Fruit fly (Drosophila melanogaster) whole organism, embryonic: ENCODE results near the gene CG42268.
A peak's percentile ranks its signal among the peaks of the same experiment; 100 is the strongest.

Experiments used
- C15 ChIP-seq: fragments of 200-800 bp; sonication (Bioruptor generic); IDR thresholded peaks from 3 replicates; pipeline ENCODE4 v1.3.6; 2022; ENCODE audit warnings: missing biosample characterization, missing genetic modification characterization
- CG10543 ChIP-seq: fragments of 200-800 bp; sonication (Bioruptor generic); optimal IDR thresholded peaks from 3 replicates; lab custom pipeline; 2017; ENCODE audit warnings: missing biosample characterization, mild to moderate bottlenecking, missing genetic modification characterization, moderate library complexity
- CG11247 ChIP-seq: fragments of 200-800 bp; sonication (Bioruptor generic); IDR thresholded peaks from 2 replicates; pipeline ENCODE4 v1.3.6; 2022; ENCODE audit warnings: missing biosample characterization, missing genetic modification characterization
- CG11398 ChIP-seq: fragments of 200-800 bp; sonication (Bioruptor generic); optimal IDR thresholded peaks from 2 replicates; lab custom pipeline; 2016; ENCODE audit warnings: missing biosample characterization, missing genetic modification characterization
- CG11560 ChIP-seq: fragments of 200-800 bp; sonication (Bioruptor generic); IDR thresholded peaks from 3 replicates; pipeline ENCODE4 v1.3.6; 2022; ENCODE audit warnings: missing biosample characterization, missing genetic modification characterization
- CG11723 ChIP-seq: fragments of 200-800 bp; sonication (Bioruptor generic); optimal IDR thresholded peaks from 2 replicates; lab custom pipeline; 2017; ENCODE audit warnings: missing biosample characterization, mild to moderate bottlenecking, missing genetic modification characterization
- CG12391 ChIP-seq: fragments of 200-800 bp; sonication (Bioruptor generic); optimal IDR thresholded peaks from 3 replicates; lab custom pipeline; 2018; ENCODE audit warnings: missing biosample characterization, mild to moderate bottlenecking, missing genetic modification characterization, moderate library complexity
- CG14014 ChIP-seq: fragments of 200-800 bp; sonication (Bioruptor generic); IDR thresholded peaks from 2 replicates; pipeline ENCODE4 v1.3.6; 2022; ENCODE audit warnings: missing biosample characterization, missing genetic modification characterization
- CG14667 ChIP-seq: fragments of 200-800 bp; sonication (Bioruptor generic); IDR thresholded peaks from 2 replicates; pipeline ENCODE4 v1.3.6; 2022; ENCODE audit warnings: missing biosample characterization, missing genetic modification characterization
- CG17612 ChIP-seq: fragments of 200-800 bp; sonication (Bioruptor generic); IDR thresholded peaks from 2 replicates; pipeline ENCODE4 v1.3.6; 2022; ENCODE audit warnings: missing biosample characterization, missing genetic modification characterization
- CG18764 ChIP-seq: fragments of 200-800 bp; sonication (Bioruptor generic); optimal IDR thresholded peaks from 3 replicates; lab custom pipeline; 2016; ENCODE audit warnings: missing biosample characterization, missing genetic modification characterization
- CG2889 ChIP-seq: fragments of 200-800 bp; sonication (Bioruptor generic); IDR thresholded peaks from 3 replicates; pipeline ENCODE4 v1.3.6; 2022; ENCODE audit warnings: missing biosample characterization, missing genetic modification characterization
- CG3281 ChIP-seq: fragments of 200-800 bp; sonication (Bioruptor generic); optimal IDR thresholded peaks from 3 replicates; lab custom pipeline; 2017; ENCODE audit warnings: missing biosample characterization, mild to moderate bottlenecking, missing genetic modification characterization
- CG3726 ChIP-seq: fragments of 200-800 bp; sonication (Bioruptor generic); IDR thresholded peaks from 3 replicates; pipeline ENCODE4, ENCODE4 v1.3.6; 2022; ENCODE audit warnings: missing biosample characterization, missing genetic modification characterization
- CG3847 ChIP-seq: fragments of 200-800 bp; sonication (Bioruptor generic); IDR thresholded peaks from 2 replicates; pipeline ENCODE4 v1.3.6; 2022; ENCODE audit warnings: missing biosample characterization, missing genetic modification characterization
- CG4820 ChIP-seq: fragments of 200-800 bp; sonication (Bioruptor generic); optimal IDR thresholded peaks from 3 replicates; lab custom pipeline; 2016; ENCODE audit warnings: missing biosample characterization, missing genetic modification characterization
- CG6791 ChIP-seq: fragments of 200-800 bp; sonication (Bioruptor generic); IDR thresholded peaks from 3 replicates; pipeline ENCODE4 v1.3.6; 2022; ENCODE audit warnings: missing biosample characterization, missing genetic modification characterization; ENCODE audit not compliant: partially characterized antibody
- D ChIP-seq, 2 experiments: fragments of 200-800 bp in 1 of 2; fragments of >200 bp in 1 of 2; sonication (Bioruptor generic) in 1 of 2; optimal IDR thresholded peaks; 2 replicates in 1 of 2; 3 replicates in 1 of 2; lab custom pipeline; 2017; ENCODE audit warnings: mild to moderate bottlenecking in 1 of 2, missing biosample characterization in 1 of 2, missing genetic modification characterization in 1 of 2, missing genetic modification reagents in 1 of 2
- Dbx ChIP-seq: fragments of 200-800 bp; sonication (Bioruptor generic); IDR thresholded peaks from 3 replicates; pipeline ENCODE4 v1.3.6; 2022; ENCODE audit warnings: missing biosample characterization, missing genetic modification characterization
- Dfd ChIP-seq, 2 experiments: fragments of >200 bp; optimal IDR thresholded peaks; 2 replicates each; lab custom pipeline; 2017; ENCODE audit warnings: missing biosample characterization in 2 of 2, missing genetic modification characterization in 2 of 2
- E2f1 ChIP-seq: fragments of 200-800 bp; sonication (Bioruptor generic); IDR thresholded peaks from 2 replicates; pipeline ENCODE4 v1.3.6; 2022; ENCODE audit warnings: missing biosample characterization, missing genetic modification characterization
- Fer2 ChIP-seq: fragments of 200-800 bp; sonication (Bioruptor generic); optimal IDR thresholded peaks from 2 replicates; lab custom pipeline; 2018; ENCODE audit warnings: missing biosample characterization, mild to moderate bottlenecking, missing genetic modification characterization, moderate library complexity
- Hmr ChIP-seq: fragments of 200-800 bp; sonication (Bioruptor generic); optimal IDR thresholded peaks from 3 replicates; lab custom pipeline; 2017; ENCODE audit warnings: mild to moderate bottlenecking, missing biosample characterization, missing genetic modification reagents, missing genetic modification characterization
- Kr ChIP-seq: fragments of 200-800 bp; sonication (Bioruptor generic); optimal IDR thresholded peaks from 2 replicates; lab custom pipeline; 2017; ENCODE audit warnings: missing biosample characterization, mild to moderate bottlenecking, missing genetic modification characterization
- MESR4 ChIP-seq: fragments of 200-800 bp; sonication (Bioruptor generic); optimal IDR thresholded peaks from 2 replicates; lab custom pipeline; 2018; ENCODE audit warnings: missing biosample characterization, mild to moderate bottlenecking, missing genetic modification characterization, moderate library complexity
- MTF-1 ChIP-seq: fragments of 200-800 bp; sonication (Bioruptor generic); optimal IDR thresholded peaks from 2 replicates; lab custom pipeline; 2018; ENCODE audit warnings: missing biosample characterization, mild to moderate bottlenecking, missing genetic modification characterization, borderline replicate concordance
- Mad ChIP-seq: fragments of 200-800 bp; sonication (Bioruptor generic); optimal IDR thresholded peaks from 2 replicates; lab custom pipeline; 2016; ENCODE audit warnings: missing biosample characterization, missing genetic modification characterization
- PHDP ChIP-seq: fragments of 200-800 bp; sonication (Bioruptor generic); optimal IDR thresholded peaks from 3 replicates; lab custom pipeline; 2018; ENCODE audit warnings: missing biosample characterization, mild to moderate bottlenecking, missing genetic modification characterization, moderate library complexity
- Rfx ChIP-seq: fragments of 200-800 bp; sonication (Bioruptor generic); IDR thresholded peaks from 2 replicates; pipeline ENCODE4 v1.3.6; 2022; ENCODE audit warnings: missing biosample characterization, missing genetic modification characterization
- abd-A ChIP-seq: fragments of 200-800 bp; sonication (Bioruptor generic); optimal IDR thresholded peaks from 3 replicates; lab custom pipeline; 2019; ENCODE audit warnings: missing biosample characterization, mild to moderate bottlenecking, missing genetic modification characterization, moderate library complexity
- amos ChIP-seq: fragments of 200-800 bp; sonication (Bioruptor generic); IDR thresholded peaks from 2 replicates; pipeline ENCODE4 v1.3.6; 2022; ENCODE audit warnings: missing biosample characterization, missing genetic modification characterization; ENCODE audit not compliant: partially characterized antibody
- bab2 ChIP-seq: fragments of 200-800 bp; sonication (Bioruptor generic); optimal IDR thresholded peaks from 2 replicates; lab custom pipeline; 2016; ENCODE audit warnings: missing biosample characterization, missing genetic modification characterization
- chm ChIP-seq: fragments of 200-800 bp; sonication (Bioruptor generic); IDR thresholded peaks from 2 replicates; pipeline ENCODE4 v1.3.6; 2022; ENCODE audit warnings: missing biosample characterization, missing genetic modification characterization
- chn ChIP-seq: fragments of 200-800 bp; sonication (Bioruptor generic); optimal IDR thresholded peaks from 2 replicates; lab custom pipeline; 2016; ENCODE audit warnings: missing biosample characterization, missing genetic modification characterization
- fd102C ChIP-seq: fragments of 200-800 bp; sonication (Bioruptor generic); optimal IDR thresholded peaks from 2 replicates; lab custom pipeline; 2018; ENCODE audit warnings: missing biosample characterization, mild to moderate bottlenecking, missing genetic modification characterization, moderate library complexity
- gce ChIP-seq: fragments of 200-800 bp; sonication (Bioruptor generic); IDR thresholded peaks from 3 replicates; pipeline ENCODE4 v1.3.6; 2022; ENCODE audit warnings: missing biosample characterization, missing genetic modification characterization
- gem ChIP-seq: fragments of 200-800 bp; sonication (Bioruptor generic); optimal IDR thresholded peaks from 2 replicates; lab custom pipeline; 2019; ENCODE audit warnings: missing biosample characterization, mild to moderate bottlenecking, missing genetic modification characterization, moderate library complexity
- gfzf ChIP-seq: fragments of 200-800 bp; sonication (Bioruptor generic); optimal IDR thresholded peaks from 2 replicates; lab custom pipeline; 2016; ENCODE audit warnings: missing biosample characterization, mild to moderate bottlenecking, missing genetic modification characterization, moderate library complexity
- grn ChIP-seq: fragments of 200-800 bp; sonication (Bioruptor generic); optimal IDR thresholded peaks from 3 replicates; lab custom pipeline; 2017; ENCODE audit warnings: missing biosample characterization, missing genetic modification characterization
- hkb ChIP-seq, 2 experiments: fragments of 200-800 bp in 1 of 2; fragments of >200 bp in 1 of 2; sonication (Bioruptor generic) in 1 of 2; IDR thresholded peaks in 1 of 2; optimal IDR thresholded peaks in 1 of 2; 2 replicates each; pipeline versions ENCODE4 v1.3.6 to Lab custom; 2017 to 2022; ENCODE audit warnings: missing biosample characterization in 1 of 2, missing genetic modification characterization in 1 of 2
- kah ChIP-seq: fragments of 200-800 bp; sonication (Bioruptor generic); optimal IDR thresholded peaks from 2 replicates; lab custom pipeline; 2018; ENCODE audit warnings: missing biosample characterization, mild to moderate bottlenecking, missing genetic modification characterization
- ken ChIP-seq: fragments of 200-800 bp; sonication (Bioruptor generic); IDR thresholded peaks from 3 replicates; pipeline ENCODE4 v1.3.6; 2022; ENCODE audit warnings: missing biosample characterization, missing genetic modification characterization
- luna ChIP-seq: fragments of 200-800 bp; sonication (Bioruptor generic); optimal IDR thresholded peaks from 2 replicates; lab custom pipeline; 2016; ENCODE audit warnings: missing biosample characterization, missing genetic modification characterization
- mirr ChIP-seq: fragments of 200-800 bp; sonication (Bioruptor generic); optimal IDR thresholded peaks from 3 replicates; lab custom pipeline; 2018; ENCODE audit warnings: missing biosample characterization, mild to moderate bottlenecking, missing genetic modification characterization
- oc ChIP-seq: fragments of 200-800 bp; sonication (Bioruptor generic); optimal IDR thresholded peaks from 2 replicates; lab custom pipeline; 2018; ENCODE audit warnings: missing biosample characterization, mild to moderate bottlenecking, missing genetic modification characterization, moderate library complexity
- pnt ChIP-seq: fragments of 200-800 bp; sonication (Bioruptor generic); optimal IDR thresholded peaks from 3 replicates; lab custom pipeline; 2016; ENCODE audit warnings: missing biosample characterization, missing genetic modification characterization
- rib ChIP-seq: fragments of 200-800 bp; sonication (Bioruptor generic); IDR thresholded peaks from 2 replicates; pipeline ENCODE4 v1.3.6; 2022; ENCODE audit warnings: missing biosample characterization, missing genetic modification characterization
- ssp ChIP-seq: fragments of 200-800 bp; sonication (Bioruptor generic); IDR thresholded peaks from 2 replicates; pipeline ENCODE4 v1.3.6; 2022; ENCODE audit warnings: missing biosample characterization, missing genetic modification characterization
- stc ChIP-seq: fragments of 200-800 bp; sonication (Bioruptor generic); IDR thresholded peaks from 2 replicates; pipeline ENCODE4 v1.3.6; 2022; ENCODE audit warnings: missing biosample characterization, missing genetic modification characterization

CG42268 gene

dm6 chr3L:9694169-9694866 lies 65.9 kb downstream of the CG42268 start (continued):
- TF ChIP-seq hkb (optimal IDR thresholded peaks at IDR 0.05; lab: Kevin White, UChicago) = no peak
- TF ChIP-seq hkb (GFP tag; IDR thresholded peaks at IDR 0.05; lab: Robert Waterston, UW) = no peak
- no peak for TF ChIP-seq gfzf
- TF ChIP-seq CG11247 (GFP tag; lab: Robert Waterston, UW) = no peak
- no peak for TF ChIP-seq Dfd (GFP tag; optimal IDR thresholded peaks at IDR 0.05; lab: Kevin White, UChicago)
- TF ChIP-seq CG3847 (GFP tag; lab: Robert Waterston, UW) = no peak
- no peak for TF ChIP-seq Rfx (GFP tag; lab: Robert Waterston, UW)
- no peak for TF ChIP-seq CG4820 (GFP tag; lab: Kevin White, UChicago)
- TF ChIP-seq Mad = no peak
- TF ChIP-seq CG11560 = no peak
- no peak; the same call in 1 of the 2 replicates for TF ChIP-seq amos (GFP tag; lab: Robert Waterston, UW)
- TF ChIP-seq MTF-1 (GFP tag; lab: Kevin White, UChicago) = no peak
- TF ChIP-seq chm = no peak
- no peak for TF ChIP-seq rib (GFP tag; lab: Robert Waterston, UW)
- TF ChIP-seq kah = no peak
- no peak for TF ChIP-seq oc
- no peak for TF ChIP-seq ssp
- TF ChIP-seq MESR4 = no peak
- no peak for TF ChIP-seq bab2
- TF ChIP-seq Hmr = no peak
- no peak for TF ChIP-seq chn (GFP tag; lab: Kevin White, UChicago)
- no peak for TF ChIP-seq C15 (GFP tag; lab: Robert Waterston, UW)
- TF ChIP-seq D (optimal IDR thresholded peaks at IDR 0.05; lab: Kevin White, UChicago) = no peak
- TF ChIP-seq D (GFP tag; optimal IDR thresholded peaks at IDR 0.05; lab: Kevin White, UChicago) = no peak
- no peak for TF ChIP-seq CG14667 (GFP tag; lab: Robert Waterston, UW)
- TF ChIP-seq pnt = no peak

- TF ChIP-seq Fer2 (tag; lab: Kevin White, UChicago) = no peak
- no peak for TF ChIP-seq CG17612 (GFP tag; lab: Robert Waterston, UW)
- no peak for TF ChIP-seq luna
- 0 out of 3 replicates have a peak, but pooled peaks have one; percentile 44 for TF ChIP-seq ken (GFP tag; lab: Robert Waterston, UW)
- TF ChIP-seq CG3281 (GFP tag; lab: Kevin White, UChicago) = no peak
- no peak for TF ChIP-seq pnt
- 0 out of 3 replicates have a peak, but pooled peaks have one; percentile 39 for TF ChIP-seq CG3726 (GFP tag; lab: Robert Waterston, UW)
- TF ChIP-seq Kr (GFP tag; lab: Kevin White, UChicago) = no peak
- TF ChIP-seq fd102C (GFP tag; lab: Kevin White, UChicago) = no peak
- peak; percentile 52; the same call in 1 of the 3 replicates for TF ChIP-seq CG6791 (GFP tag; lab: Robert Waterston, UW)
- no peak for TF ChIP-seq CG11723
- TF ChIP-seq gem (tag; lab: Kevin White, UChicago) = peak; percentile 45
- no peak for TF ChIP-seq mirr (GFP tag; lab: Kevin White, UChicago)
- TF ChIP-seq Dbx (GFP tag; lab: Robert Waterston, UW) = 0 out of 3 replicates have a peak, but pooled peaks have one; percentile 6
- TF ChIP-seq CG18764 (GFP tag; lab: Kevin White, UChicago) = no peak
- no peak for TF ChIP-seq abd-A (tag; lab: Kevin White, UChicago)
- peak; percentile 31 for TF ChIP-seq CG12391 (tag; lab: Kevin White, UChicago)
- no peak for TF ChIP-seq CG2889 (GFP tag; lab: Robert Waterston, UW)
- no peak for TF ChIP-seq CG11398 (GFP tag; lab: Kevin White, UChicago)
- peak; percentile 57; the same call in 1 of the 2 replicates for TF ChIP-seq stc (GFP tag; lab: Robert Waterston, UW)
- TF ChIP-seq CG14014 = peak; percentile 40
- TF ChIP-seq grn (GFP tag; lab: Kevin White, UChicago) = no peak
- peak; percentile 4 for TF ChIP-seq PHDP
- TF ChIP-seq E2f1 (GFP tag; lab: Robert Waterston, UW) = peak; percentile 27; the same call in 1 of the 2 replicates
- TF ChIP-seq CG10543 = no peak
- TF ChIP-seq gce = no peak
Measured at dm6 chr3L:9693552-9694133, 66.6 kb downstream of the CG42268 start.
